Fruit fly (Drosophila melanogaster) whole organism, wandering third instar larva: ENCODE results near the gene HemK2.
A peak's percentile ranks its signal among the peaks of the same experiment; 100 is the strongest.

Experiments
- Abd-B ChIP-seq: fragments of >200 bp; optimal IDR thresholded peaks from 2 replicates; lab custom pipeline; 2017; ENCODE audit warnings: missing biosample characterization, missing genetic modification characterization
- CG32264 ChIP-seq: fragments of 200-800 bp; sonication (Bioruptor generic); optimal IDR thresholded peaks from 2 replicates; lab custom pipeline; 2016; ENCODE audit warnings: missing biosample characterization, missing genetic modification characterization
- CG9705 ChIP-seq: fragments of 200-800 bp; sonication (Bioruptor generic); optimal IDR thresholded peaks from 2 replicates; lab custom pipeline; 2018; ENCODE audit warnings: missing biosample characterization, mild to moderate bottlenecking, missing genetic modification characterization
- CrebA ChIP-seq: fragments of 200-800 bp; sonication (Bioruptor generic); optimal IDR thresholded peaks from 2 replicates; lab custom pipeline; 2016; ENCODE audit warnings: missing biosample characterization, mild to moderate bottlenecking, missing genetic modification characterization, borderline replicate concordance
- Dfd ChIP-seq: fragments of >200 bp; optimal IDR thresholded peaks from 2 replicates; lab custom pipeline; 2017; ENCODE audit warnings: missing biosample characterization, missing genetic modification characterization
- Dif ChIP-seq: fragments of 200-275, 200-300 bp; sonication (Bioruptor generic); optimal IDR thresholded peaks from 2 replicates; lab custom pipeline; 2018; ENCODE audit warnings: missing biosample characterization, missing genetic modification characterization; ENCODE audit not compliant: partially characterized antibody
- GATAd ChIP-seq: sonication (Bioruptor generic); optimal IDR thresholded peaks from 2 replicates; lab custom pipeline; 2016; ENCODE audit warnings: missing biosample characterization, missing genetic modification characterization
- HLH106 ChIP-seq: fragments of 200-800 bp; optimal IDR thresholded peaks from 3 replicates; lab custom pipeline; 2019; ENCODE audit warnings: missing biosample characterization, mild to moderate bottlenecking, missing genetic modification characterization, moderate library complexity
- Hnf4 ChIP-seq: fragments of 200-800 bp; sonication (Bioruptor generic); optimal IDR thresholded peaks from 2 replicates; lab custom pipeline; 2016; ENCODE audit warnings: missing biosample characterization, mild to moderate bottlenecking, missing genetic modification characterization
- Hr78 ChIP-seq: fragments of >200 bp; optimal IDR thresholded peaks from 2 replicates; lab custom pipeline; 2017; ENCODE audit warnings: missing biosample characterization, missing genetic modification characterization
- Hr83 ChIP-seq: fragments of 200-300 bp; sonication (Bioruptor generic); optimal IDR thresholded peaks from 2 replicates; lab custom pipeline; 2016; ENCODE audit warnings: missing biosample characterization, mild to moderate bottlenecking, missing genetic modification characterization, moderate library complexity; ENCODE audit not compliant: poor library complexity, severe bottlenecking
- Jra ChIP-seq: sonication (Bioruptor generic); optimal IDR thresholded peaks from 2 replicates; lab custom pipeline; 2016; ENCODE audit warnings: missing biosample characterization, missing genetic modification characterization
- Mio ChIP-seq: sonication (Bioruptor generic); optimal IDR thresholded peaks from 2 replicates; lab custom pipeline; 2016; ENCODE audit warnings: missing biosample characterization, missing genetic modification characterization
- Myc ChIP-seq: fragments of >200 bp; optimal IDR thresholded peaks from 2 replicates; lab custom pipeline; 2017
- N ChIP-seq: fragments of >200 bp; optimal IDR thresholded peaks from 2 replicates; lab custom pipeline; 2018; ENCODE audit warnings: missing biosample characterization, missing external identifiers, missing genetic modification characterization
- OdsH ChIP-seq: fragments of 200-800 bp; sonication (Bioruptor generic); optimal IDR thresholded peaks from 2 replicates; lab custom pipeline; 2016; ENCODE audit warnings: missing biosample characterization, mild to moderate bottlenecking, missing genetic modification characterization
- Rel ChIP-seq, 2 experiments: fragments of 200-800 bp; sonication (Bioruptor generic) in 1 of 2; optimal IDR thresholded peaks; 2 replicates in 1 of 2; 3 replicates in 1 of 2; lab custom pipeline; 2016 to 2019; ENCODE audit warnings: mild to moderate bottlenecking in 2 of 2, missing biosample characterization in 2 of 2, missing genetic modification characterization in 2 of 2, moderate library complexity in 1 of 2
- Sp1 ChIP-seq: fragments of 200-800 bp; sonication (Bioruptor generic); optimal IDR thresholded peaks from 3 replicates; lab custom pipeline; 2019; ENCODE audit warnings: missing biosample characterization, mild to moderate bottlenecking, missing genetic modification characterization, moderate library complexity
- Vsx2 ChIP-seq: fragments of 200-300, 225-300 bp; sonication (Bioruptor generic); optimal IDR thresholded peaks from 2 replicates; lab custom pipeline; 2018; ENCODE audit warnings: missing biosample characterization, missing genetic modification characterization; ENCODE audit not compliant: partially characterized antibody
- br ChIP-seq: fragments of 200-800 bp; sonication (Bioruptor generic); optimal IDR thresholded peaks from 2 replicates; lab custom pipeline; 2016; ENCODE audit warnings: missing biosample characterization, missing genetic modification characterization
- brk ChIP-seq: fragments of 200-800 bp; sonication (Bioruptor generic); optimal IDR thresholded peaks from 2 replicates; lab custom pipeline; 2016; ENCODE audit warnings: missing biosample characterization, mild to moderate bottlenecking, missing genetic modification characterization
- dl ChIP-seq, 2 experiments: fragments of 175-275, 200-275 bp in 1 of 2; fragments of 200-275 bp in 1 of 2; sonication (Bioruptor generic); optimal IDR thresholded peaks; lab custom pipeline; 2018; ENCODE audit warnings: mild to moderate bottlenecking in 2 of 2, missing biosample characterization in 2 of 2, missing genetic modification characterization in 2 of 2, moderate library complexity in 2 of 2; ENCODE audit not compliant: partially characterized antibody in 2 of 2, insufficient read depth in 1 of 2
- dmrt93B ChIP-seq: fragments of 200-800 bp; sonication (Bioruptor generic); optimal IDR thresholded peaks from 2 replicates; lab custom pipeline; 2018; ENCODE audit warnings: missing biosample characterization, mild to moderate bottlenecking, missing genetic modification characterization
- dsf ChIP-seq: sonication (Bioruptor generic); optimal IDR thresholded peaks from 2 replicates; lab custom pipeline; 2016; ENCODE audit warnings: missing biosample characterization, missing genetic modification characterization, borderline replicate concordance
- ey ChIP-seq: fragments of 200-800 bp; sonication (Bioruptor generic); optimal IDR thresholded peaks from 2 replicates; lab custom pipeline; 2016; ENCODE audit warnings: missing biosample characterization, missing genetic modification characterization
- foxo ChIP-seq, 2 experiments: fragments of 200-800 bp; sonication (Bioruptor generic); optimal IDR thresholded peaks; 2 replicates in 1 of 2; 3 replicates in 1 of 2; lab custom pipeline; 2016 to 2017; ENCODE audit warnings: missing biosample characterization in 2 of 2, missing genetic modification characterization in 2 of 2
- fru ChIP-seq: fragments of 200-800 bp; sonication (Bioruptor generic); optimal IDR thresholded peaks from 3 replicates; lab custom pipeline; 2016; ENCODE audit warnings: missing biosample characterization, mild to moderate bottlenecking, missing genetic modification characterization
- h ChIP-seq: fragments of 200-800 bp; sonication (Bioruptor generic); optimal IDR thresholded peaks from 3 replicates; lab custom pipeline; 2016; ENCODE audit warnings: missing biosample characterization, mild to moderate bottlenecking, missing genetic modification characterization
- jim ChIP-seq: fragments of 175-275, 200-325 bp; sonication (Bioruptor generic); optimal IDR thresholded peaks from 2 replicates; lab custom pipeline; 2016; ENCODE audit warnings: missing biosample characterization, mild to moderate bottlenecking, missing genetic modification characterization
- lola ChIP-seq: fragments of >200 bp; optimal IDR thresholded peaks from 2 replicates; lab custom pipeline; 2017; ENCODE audit warnings: missing biosample characterization, missing genetic modification characterization
- pan ChIP-seq: fragments of >200 bp; optimal IDR thresholded peaks from 2 replicates; lab custom pipeline; 2017
- psq ChIP-seq: fragments of 200-800 bp; sonication (Bioruptor generic); optimal IDR thresholded peaks from 3 replicates; lab custom pipeline; 2017; ENCODE audit warnings: missing biosample characterization, mild to moderate bottlenecking, missing genetic modification characterization, moderate library complexity
- rgr ChIP-seq: fragments of 200-800 bp; sonication (Bioruptor generic); optimal IDR thresholded peaks from 3 replicates; lab custom pipeline; 2016; ENCODE audit warnings: missing biosample characterization, mild to moderate bottlenecking, missing genetic modification characterization
- sage ChIP-seq: fragments of 200-800 bp; sonication (Bioruptor generic); optimal IDR thresholded peaks from 2 replicates; lab custom pipeline; 2016; ENCODE audit warnings: missing biosample characterization, mild to moderate bottlenecking, missing genetic modification characterization
- sv ChIP-seq: fragments of 200-800 bp; sonication (Bioruptor generic); optimal IDR thresholded peaks from 3 replicates; lab custom pipeline; 2016; ENCODE audit warnings: missing biosample characterization, missing genetic modification characterization
- tai ChIP-seq: sonication (Bioruptor generic); optimal IDR thresholded peaks from 2 replicates; lab custom pipeline; 2016; ENCODE audit warnings: missing biosample characterization, missing genetic modification characterization
- usp ChIP-seq: fragments of >200 bp; optimal IDR thresholded peaks from 2 replicates; lab custom pipeline; 2017; ENCODE audit warnings: missing biosample characterization, missing genetic modification characterization
- woc ChIP-seq: sonication (Bioruptor generic); optimal IDR thresholded peaks from 2 replicates; lab custom pipeline; 2016; ENCODE audit warnings: missing biosample characterization, mild to moderate bottlenecking, missing genetic modification characterization

HemK2 gene

dm6 chr2L:2752460-2753411, 6.7 kb downstream of the HemK2 start, which contains the start of gene Pgk:
TSS of gene Pgk (minus strand) at chr2L:2753068.
- TF ChIP-seq CG32264 (GFP tag; lab: Kevin White, UChicago) = peak; percentile 64
- peak; percentile 59 for TF ChIP-seq HLH106 (tag; lab: Kevin White, UChicago)
- peak; percentile 27 for TF ChIP-seq psq (GFP tag; lab: Kevin White, UChicago)
- peak; percentile 35 for TF ChIP-seq ey
- peak; percentile 66 for TF ChIP-seq fru (GFP tag; lab: Kevin White, UChicago)
- TF ChIP-seq pan (lab: Kevin White, UChicago) = no peak
- peak; percentile 85 for TF ChIP-seq Hr83
- no peak for TF ChIP-seq Vsx2 (GFP tag; lab: Kevin White, UChicago)
- no peak for TF ChIP-seq GATAd
- TF ChIP-seq dl (GFP tag; optimal IDR thresholded peaks at IDR 0.05; lab: Kevin White, UChicago; ENCODE audit: insufficient read depth in 1 of 2, partially characterized antibody in 2 of 2) = peak; percentile 98 to 99
- no peak for TF ChIP-seq Dfd (GFP tag; lab: Kevin White, UChicago)
- TF ChIP-seq usp (GFP tag; lab: Kevin White, UChicago) = no peak
- peak; percentile 61 for TF ChIP-seq br
- TF ChIP-seq rgr (GFP tag; lab: Kevin White, UChicago) = peak; percentile 62
- TF ChIP-seq h (GFP tag; lab: Kevin White, UChicago) = peak; percentile 79
- peak; percentile 80 for TF ChIP-seq sage
- peak; percentile 43 for TF ChIP-seq Jra
- no peak for TF ChIP-seq tai
- TF ChIP-seq Rel (GFP tag; optimal IDR thresholded peaks at IDR 0.05; lab: Kevin White, UChicago) = peak; percentile 66
- TF ChIP-seq Rel (tag; optimal IDR thresholded peaks at IDR 0.05; lab: Kevin White, UChicago) = peak; percentile 63
- TF ChIP-seq Mio (GFP tag; lab: Kevin White, UChicago) = no peak
- TF ChIP-seq dsf (GFP tag; lab: Kevin White, UChicago) = peak; percentile 47
- TF ChIP-seq brk (GFP tag; lab: Kevin White, UChicago) = peak; percentile 44
- peak; percentile 38 to 47 for TF ChIP-seq foxo (GFP tag; optimal IDR thresholded peaks at IDR 0.05; lab: Kevin White, UChicago)
- TF ChIP-seq sv (GFP tag; lab: Kevin White, UChicago) = peak; percentile 54
- peak; percentile 20 for TF ChIP-seq OdsH (GFP tag; lab: Kevin White, UChicago)
- peak; percentile 100 for TF ChIP-seq Dif
- peak; percentile 49 for TF ChIP-seq jim
- peak; percentile 78 for TF ChIP-seq Hnf4 (GFP tag; lab: Kevin White, UChicago)
- TF ChIP-seq Abd-B (GFP tag; lab: Kevin White, UChicago) = no peak
- no peak for TF ChIP-seq CrebA
- peak; percentile 87 for TF ChIP-seq Sp1 (GFP tag; lab: Kevin White, UChicago)
- no peak for TF ChIP-seq woc (GFP tag; lab: Kevin White, UChicago)
- TF ChIP-seq dmrt93B = no peak

dm6 chr2L:2751904-2752459, 7.5 kb downstream of the HemK2 start, which contains the start of gene Bacc:
TSS of gene Bacc (plus strand) at chr2L:2752445.
- peak; percentile 12 for TF ChIP-seq N (GFP tag; lab: Kevin White, UChicago)
- TF ChIP-seq Hr78 = no peak
- TF ChIP-seq HLH106 (tag; lab: Kevin White, UChicago) = peak; percentile 96
- peak; percentile 92 for TF ChIP-seq CG9705 (GFP tag; lab: Kevin White, UChicago)
- TF ChIP-seq sv (GFP tag; lab: Kevin White, UChicago) = peak; percentile 81
- TF ChIP-seq foxo (GFP tag; optimal IDR thresholded peaks at IDR 0.05; lab: Kevin White, UChicago) = peak; percentile 89 to 98
- peak; percentile 90 for TF ChIP-seq Jra
- no peak for TF ChIP-seq Vsx2 (GFP tag; lab: Kevin White, UChicago)
- peak; percentile 81 for TF ChIP-seq Hnf4 (GFP tag; lab: Kevin White, UChicago)
- TF ChIP-seq CrebA = no peak
- TF ChIP-seq sage = peak; percentile 85
- peak; percentile 76 for TF ChIP-seq Dfd (GFP tag; lab: Kevin White, UChicago)
- TF ChIP-seq pan (lab: Kevin White, UChicago) = no peak
- peak; percentile 76 for TF ChIP-seq Mio (GFP tag; lab: Kevin White, UChicago)
- TF ChIP-seq dl (GFP tag; optimal IDR thresholded peaks at IDR 0.05; lab: Kevin White, UChicago; ENCODE audit: insufficient read depth in 1 of 2, partially characterized antibody in 2 of 2) = peak; percentile 12 to 28
- TF ChIP-seq Myc (lab: Kevin White, UChicago) = no peak
- peak; percentile 93 for TF ChIP-seq psq (GFP tag; lab: Kevin White, UChicago)
- no peak for TF ChIP-seq tai
- no peak for TF ChIP-seq lola
- TF ChIP-seq usp (GFP tag; lab: Kevin White, UChicago) = no peak
- TF ChIP-seq dsf (GFP tag; lab: Kevin White, UChicago) = peak; percentile 65
- peak; percentile 87 for TF ChIP-seq Hr83
- TF ChIP-seq br = peak; percentile 97
- peak; percentile 95 for TF ChIP-seq rgr (GFP tag; lab: Kevin White, UChicago)
- peak; percentile 98 for TF ChIP-seq Sp1 (GFP tag; lab: Kevin White, UChicago)
- TF ChIP-seq CG32264 (GFP tag; lab: Kevin White, UChicago) = peak; percentile 82
- peak; percentile 98 for TF ChIP-seq fru (GFP tag; lab: Kevin White, UChicago)
- TF ChIP-seq GATAd = no peak
- TF ChIP-seq ey = peak; percentile 97
- peak; percentile 61 for TF ChIP-seq Dif
- TF ChIP-seq jim = no peak
- peak; percentile 98 for TF ChIP-seq OdsH (GFP tag; lab: Kevin White, UChicago)
- TF ChIP-seq Abd-B (GFP tag; lab: Kevin White, UChicago) = no peak
- TF ChIP-seq dmrt93B = peak; percentile 96
- peak; percentile 85 for TF ChIP-seq Rel (GFP tag; optimal IDR thresholded peaks at IDR 0.05; lab: Kevin White, UChicago)
- peak; percentile 25 for TF ChIP-seq Rel (tag; optimal IDR thresholded peaks at IDR 0.05; lab: Kevin White, UChicago)
- TF ChIP-seq brk (GFP tag; lab: Kevin White, UChicago) = peak; percentile 40
- peak; percentile 92 for TF ChIP-seq woc (GFP tag; lab: Kevin White, UChicago)
- peak; percentile 96 for TF ChIP-seq h (GFP tag; lab: Kevin White, UChicago)
- TF ChIP-seq, all 38 proteins: peak for 27
